Fruit fly (Drosophila melanogaster): Measurements from ENCODE around the gene Actn3.

The Actn3 gene

DNA sequence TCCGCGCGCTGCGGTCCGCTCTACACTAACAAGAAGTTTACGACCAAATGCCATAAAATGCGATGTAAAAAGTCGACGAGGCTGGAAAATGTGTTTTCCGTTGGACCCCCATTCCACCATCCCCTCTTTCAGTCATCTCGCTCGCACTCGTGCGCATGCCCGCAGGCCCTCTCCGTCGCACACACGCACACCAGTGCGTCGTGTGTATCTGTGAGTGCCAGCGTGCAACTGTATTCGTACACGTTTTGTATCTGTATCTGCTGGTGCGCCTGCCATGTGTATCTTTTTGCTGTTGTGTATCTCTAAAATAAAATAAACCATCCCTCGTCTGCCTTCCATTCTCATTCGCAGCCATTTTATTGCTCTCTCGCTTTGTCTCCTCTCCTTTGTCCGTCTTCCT lies 17.4 kb downstream of the Actn3 start:
- peak; percentile 39; the same call in 1 of the 3 replicates for TF ChIP-seq CG6163 (GFP tag; IDR thresholded peaks at IDR 0.05)
- peak; percentile 55 for TF ChIP-seq CG6276 (GFP tag; optimal IDR thresholded peaks at IDR 0.05)
- no peak for TF ChIP-seq OdsH (GFP tag; optimal IDR thresholded peaks at IDR 0.05)

DNA sequence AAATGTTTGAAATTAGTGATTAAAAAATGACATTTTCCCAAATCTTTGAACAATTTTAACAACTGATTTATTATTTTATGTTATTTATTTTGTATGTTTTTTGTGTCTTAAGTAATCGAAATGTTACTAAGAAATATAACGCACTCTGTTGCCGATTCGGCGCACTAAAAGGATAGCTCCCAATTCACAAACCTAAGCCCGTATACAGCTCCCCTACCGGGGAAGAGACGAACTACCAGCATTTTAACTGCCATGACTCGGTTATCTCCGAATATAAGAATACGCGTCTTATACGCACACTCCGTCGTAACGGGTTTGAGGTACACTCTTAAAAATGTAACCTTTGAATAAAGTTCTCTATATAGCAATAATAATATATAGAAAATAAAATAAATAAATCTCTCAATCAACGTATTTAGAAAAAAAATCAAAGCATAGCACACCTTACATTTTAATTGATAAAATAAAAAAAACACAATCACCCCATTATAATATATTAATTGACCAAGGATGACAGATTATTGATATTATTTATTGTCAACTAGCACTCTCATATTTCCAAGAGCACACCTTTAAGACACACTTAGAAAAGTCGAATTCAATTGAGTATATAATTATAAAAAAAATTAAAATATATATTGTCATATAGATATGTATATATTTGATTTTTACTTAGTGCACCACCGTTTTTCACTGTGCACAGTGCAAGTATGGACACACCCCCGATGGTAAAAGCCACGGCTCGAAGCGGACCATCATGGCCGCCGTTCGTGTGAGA lies 19.6 kb downstream of the Actn3 start:
- TF ChIP-seq CG8632 (GFP tag; optimal IDR thresholded peaks at IDR 0.05) (peak; percentile 83), Sox102F (GFP tag; optimal IDR thresholded peaks at IDR 0.05) (peak; percentile 41), Hr38 (GFP tag; optimal IDR thresholded peaks at IDR 0.05) (no peak), CG6792 (GFP tag; optimal IDR thresholded peaks at IDR 0.05) (peak; percentile 78), Gug (GFP tag; IDR thresholded peaks at IDR 0.05) (peak; percentile 36; the same call in 1 of the 2 replicates), Sox15 (GFP tag; optimal IDR thresholded peaks at IDR 0.05) (peak; percentile 55), CG11294 (GFP tag; IDR thresholded peaks at IDR 0.05) (no peak; the same call in 1 of the 2 replicates), acj6 (GFP tag; optimal IDR thresholded peaks at IDR 0.05) (peak; percentile 76), Ets21C (GFP tag; optimal IDR thresholded peaks at IDR 0.05) (no peak), CG11762 (GFP tag; optimal IDR thresholded peaks at IDR 0.05; ENCODE audit: insufficient read depth) (peak; percentile 61), Eip78C (GFP tag) (peak; percentile 89), CG1621 (tag; optimal IDR thresholded peaks at IDR 0.05) (peak; percentile 15), CG10631 (GFP tag; optimal IDR thresholded peaks at IDR 0.05) (peak; percentile 86), Met (GFP tag; optimal IDR thresholded peaks at IDR 0.05) (peak; percentile 50), CG11902 (GFP tag; optimal IDR thresholded peaks at IDR 0.05) (peak; percentile 13), CG4318 (GFP tag; optimal IDR thresholded peaks at IDR 0.05) (peak; percentile 85), CG3919 (GFP tag; optimal IDR thresholded peaks at IDR 0.05) (peak; percentile 71), lz (GFP tag; optimal IDR thresholded peaks at IDR 0.05) (peak; percentile 43), esn (GFP tag; optimal IDR thresholded peaks at IDR 0.05) (peak; percentile 77), fd85E (GFP tag; optimal IDR thresholded peaks at IDR 0.05) (no peak), CG9139 (GFP tag; optimal IDR thresholded peaks at IDR 0.05) (peak; percentile 42), CG7368 (GFP tag; optimal IDR thresholded peaks at IDR 0.05) (peak; percentile 50), OdsH (GFP tag; optimal IDR thresholded peaks at IDR 0.05) (peak; percentile 79), topi (GFP tag; optimal IDR thresholded peaks at IDR 0.05) (peak; percentile 43), Eip75B (GFP tag; optimal IDR thresholded peaks at IDR 0.05) (no peak), svp (GFP tag) (peak; percentile 73), Smox (GFP tag; optimal IDR thresholded peaks at IDR 0.05) (peak; percentile 49), dsx (GFP tag; optimal IDR thresholded peaks at IDR 0.05; ENCODE audit: poor library complexity, severe bottlenecking) (peak; percentile 66), eg (GFP tag; IDR thresholded peaks at IDR 0.05) (peak; percentile 68; the same call in 1 of the 3 replicates), fkh (GFP tag; optimal IDR thresholded peaks at IDR 0.05) (peak; percentile 20), net (GFP tag; optimal IDR thresholded peaks at IDR 0.05) (peak; percentile 51), Ets96B (tag; optimal IDR thresholded peaks at IDR 0.05) (peak; percentile 74), CG6276 (GFP tag; optimal IDR thresholded peaks at IDR 0.05) (peak; percentile 73), Lpt (GFP tag; optimal IDR thresholded peaks at IDR 0.05) (peak; percentile 75), CG6808 (GFP tag; optimal IDR thresholded peaks at IDR 0.05) (peak; percentile 51), fd59A (GFP tag; optimal IDR thresholded peaks at IDR 0.05) (peak; percentile 44), Sox14 (GFP tag; optimal IDR thresholded peaks at IDR 0.05) (no peak), ss (GFP tag; optimal IDR thresholded peaks at IDR 0.05) (peak; percentile 63 to 82), salr (GFP tag; optimal IDR thresholded peaks at IDR 0.05) (peak in 1 of 2 experiments; percentile 87), CG15336 (GFP tag; IDR thresholded peaks at IDR 0.05) (no peak; the same call in 1 of the 2 replicates), Blimp-1 (GFP tag; optimal IDR thresholded peaks at IDR 0.05) (peak; percentile 44), spab (GFP tag; optimal IDR thresholded peaks at IDR 0.05) (peak; percentile 54), Hr39 (GFP tag; optimal IDR thresholded peaks at IDR 0.05) (peak; percentile 8), cyc (GFP tag; optimal IDR thresholded peaks at IDR 0.05) (no peak), achi (GFP tag; optimal IDR thresholded peaks at IDR 0.05) (peak; percentile 85), pdm3 (GFP tag; optimal IDR thresholded peaks at IDR 0.05) (peak; percentile 28), CG10669 (GFP tag; optimal IDR thresholded peaks at IDR 0.05) (peak; percentile 65)
